Worm (Caenorhabditis elegans) whole organism, L4/young adult: ENCODE measurements around the gene alh-6.
A peak's percentile ranks its signal among the peaks of the same experiment; 100 is the strongest.

Experiments used
- W03F9.2 ChIP-seq: fragments of 150-350 bp; optimal IDR thresholded peaks from 2 replicates; lab custom pipeline; 2014; ENCODE audit warnings: missing biosample characterization, missing genetic modification characterization
- dao-5 ChIP-seq: sonication (generic microtip); optimal IDR thresholded peaks from 2 replicates; lab custom pipeline; 2016; ENCODE audit warnings: missing genotype, missing genetic modification characterization, moderate library complexity, missing compliant biosample characterization
- him-1 ChIP-seq: sonication (generic microtip); optimal IDR thresholded peaks from 2 replicates; lab custom pipeline; 2016; ENCODE audit warnings: missing genotype, missing genetic modification reagents, missing genetic modification characterization, missing compliant biosample characterization

The alh-6 gene

DNA sequence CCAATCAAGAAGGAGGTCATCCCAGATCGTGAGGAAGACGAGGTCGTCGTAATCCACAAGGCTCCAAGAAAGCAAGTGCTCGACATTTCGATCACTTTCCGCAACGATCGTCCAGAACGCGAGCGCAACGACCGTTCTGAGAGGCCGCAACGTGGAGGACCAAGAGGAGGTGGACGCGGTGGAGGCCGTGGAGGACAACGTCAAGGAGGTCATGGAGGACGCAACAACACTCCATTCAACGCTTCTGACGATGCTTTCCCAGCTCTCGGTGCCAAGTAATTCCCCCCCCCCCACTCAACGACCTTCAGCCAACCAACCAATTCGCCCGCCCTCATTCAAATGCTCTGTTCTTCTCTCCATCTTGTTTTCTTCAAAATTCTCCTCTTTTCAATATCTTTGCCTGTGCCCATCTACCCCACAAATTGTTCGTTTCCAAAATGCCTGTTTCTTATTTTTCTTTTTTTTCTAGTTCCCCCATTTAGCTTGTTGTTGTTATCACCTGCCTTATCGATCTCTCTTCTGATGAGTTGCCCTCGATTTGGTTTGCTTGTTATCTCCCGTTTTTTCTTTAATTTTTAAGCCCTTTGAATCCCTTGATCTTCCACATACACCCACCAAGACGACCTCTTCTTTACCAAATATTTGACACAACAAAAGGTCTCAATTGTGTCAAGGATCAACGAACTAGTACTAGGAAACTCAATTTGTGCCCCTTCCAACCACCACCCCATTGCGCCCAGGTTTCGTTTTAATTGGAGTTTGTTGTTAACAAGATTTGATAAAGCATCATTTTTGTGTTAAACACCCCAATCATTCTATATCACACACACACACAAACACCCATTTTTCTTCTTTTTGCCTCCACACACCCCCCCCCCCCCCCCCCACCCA is 12.6 kb upstream of the alh-6 start:
- TF ChIP-seq W03F9.2 (no peak), dao-5 (no peak), him-1 (tag; lab: Kevin White, UChicago) (no peak)

ce11 chrII:1320987-1321807 is 11.3 kb upstream of the alh-6 start, which contains the start of gene vig-1:
Gene vig-1, plus strand, starts transcription at chrII:1321037.
- TF ChIP-seq W03F9.2 = no peak
- no peak for TF ChIP-seq dao-5
- TF ChIP-seq him-1 (tag; lab: Kevin White, UChicago) = no peak

DNA sequence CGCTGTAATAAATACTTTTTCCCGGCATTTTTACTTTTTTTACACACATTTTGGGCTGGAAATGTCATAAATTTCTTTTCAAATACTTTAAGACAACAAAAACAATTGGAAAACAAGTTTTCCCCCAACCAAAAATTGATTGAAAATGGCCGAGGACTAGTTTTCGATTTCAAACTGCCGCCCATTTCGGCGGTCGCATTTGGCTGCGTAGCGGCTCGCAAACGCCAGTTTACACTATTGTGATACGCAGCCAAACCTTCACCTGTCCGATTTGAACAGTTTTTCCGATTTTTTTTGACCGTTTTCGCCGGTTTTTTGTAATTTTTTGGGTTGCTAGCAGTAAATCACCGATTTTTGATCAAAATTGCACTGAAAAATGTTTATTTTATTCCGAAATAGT is 10.5 kb upstream of the alh-6 start:
- TF ChIP-seq dao-5 (peak; percentile 10), W03F9.2 (peak; percentile 94), him-1 (tag; lab: Kevin White, UChicago) (peak; percentile 72)

DNA sequence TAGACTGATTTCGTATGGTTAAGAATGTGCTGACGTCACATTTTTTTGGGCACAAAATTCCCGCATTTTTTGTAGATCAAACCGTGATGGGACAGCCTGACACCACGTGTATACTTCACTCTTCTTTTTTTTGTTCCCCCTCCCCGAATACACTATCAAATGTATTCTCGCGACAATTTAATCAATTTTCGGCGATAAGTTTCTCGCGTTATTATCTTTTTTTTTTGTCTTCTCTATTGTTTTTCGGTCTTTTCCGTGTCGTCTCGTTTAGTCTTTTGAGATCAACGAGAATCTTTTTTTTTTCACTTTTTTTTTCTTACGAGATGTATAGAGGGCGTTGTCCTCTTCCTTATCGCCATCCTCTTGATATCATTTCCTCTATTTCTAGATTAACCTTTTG is 5.3 kb upstream of the alh-6 start:
- TF ChIP-seq dao-5 = no peak
- TF ChIP-seq him-1 (tag; lab: Kevin White, UChicago) = no peak
- no peak for TF ChIP-seq W03F9.2

ce11 chrII:1306550-1306949 is 3.4 kb downstream of the alh-6 start:
- peak; percentile 34 for TF ChIP-seq W03F9.2
- TF ChIP-seq him-1 (tag; lab: Kevin White, UChicago) = no peak

DNA sequence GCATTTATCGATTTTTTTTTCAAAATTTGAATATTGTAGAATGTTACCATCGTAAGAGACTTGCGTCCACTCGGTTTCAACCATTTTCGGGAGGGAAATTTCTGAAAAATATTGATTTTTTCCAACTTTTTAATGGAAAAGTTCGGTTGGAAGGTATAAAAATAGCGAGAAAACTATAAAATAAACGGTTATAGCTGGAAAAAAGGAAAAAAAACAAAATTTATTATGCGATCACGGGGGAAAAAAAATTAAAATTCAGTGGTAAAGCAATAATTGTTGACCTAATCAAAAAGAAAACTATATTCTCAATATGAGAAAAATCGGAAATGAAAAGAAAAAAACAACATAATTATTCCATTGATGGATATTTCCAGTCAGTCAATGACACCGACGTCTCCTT is 3.9 kb downstream of the alh-6 start, which contains the start of gene emc-2:
TSS of gene emc-2 (minus strand) at position 101 of the 400 bp plus-strand sequence.
- no peak for TF ChIP-seq him-1 (tag; lab: Kevin White, UChicago)
- no peak for TF ChIP-seq W03F9.2
- no peak for TF ChIP-seq dao-5

- no peak for TF ChIP-seq him-1 (tag; lab: Kevin White, UChicago)
- no peak for TF ChIP-seq W03F9.2
- no peak for TF ChIP-seq dao-5
These were observed 8.4 kb downstream of the alh-6 start, which contains the start of gene glb-31 for ce11 chrII:1301554-1301953. Gene glb-31, minus strand, starts transcription at chrII:1301654.

DNA sequence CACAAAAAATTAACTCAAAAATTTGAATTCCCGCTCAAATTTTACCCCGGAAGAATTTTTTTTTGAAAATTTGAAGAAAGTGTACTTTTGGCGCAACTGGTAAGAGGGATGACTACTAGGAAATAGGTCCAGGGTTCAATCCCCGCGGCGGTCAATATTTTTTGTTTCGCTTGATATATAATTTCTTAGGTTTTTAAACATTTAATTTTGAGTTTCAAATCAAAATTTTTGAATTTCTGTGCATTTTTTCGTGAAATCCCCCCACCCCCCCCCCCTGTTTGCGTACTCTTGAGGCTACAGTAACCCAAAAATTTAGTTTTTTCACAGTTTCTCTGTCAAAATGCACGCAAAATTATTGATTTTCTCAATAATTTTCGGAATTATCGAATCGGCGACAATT is 11.8 kb downstream of the alh-6 start, which contains the start of gene Y57G7A.1:
TSS of gene Y57G7A.1 (plus strand) at position 301 of the 400 bp plus-strand sequence.
- no peak for TF ChIP-seq W03F9.2
- no peak for TF ChIP-seq dao-5
- no peak for TF ChIP-seq him-1 (tag; lab: Kevin White, UChicago)

- TF ChIP-seq dao-5 = no peak
- no peak for TF ChIP-seq him-1 (tag; lab: Kevin White, UChicago)
- TF ChIP-seq W03F9.2 = no peak
These were observed 12.2 kb downstream of the alh-6 start for ce11 chrII:1297697-1298093.

ce11 chrII:1297044-1297696 is 12.8 kb downstream of the alh-6 start:
- TF ChIP-seq W03F9.2 (no peak), dao-5 (no peak), him-1 (tag; lab: Kevin White, UChicago) (no peak)

- TF ChIP-seq him-1 (tag; lab: Kevin White, UChicago) = no peak
- TF ChIP-seq dao-5 = no peak
- no peak for TF ChIP-seq W03F9.2
These were observed 14.2 kb downstream of the alh-6 start, which contains the start of gene Y57G7A.2 for ce11 chrII:1295776-1296175. Gene Y57G7A.2, plus strand, starts transcription at chrII:1296076.

DNA sequence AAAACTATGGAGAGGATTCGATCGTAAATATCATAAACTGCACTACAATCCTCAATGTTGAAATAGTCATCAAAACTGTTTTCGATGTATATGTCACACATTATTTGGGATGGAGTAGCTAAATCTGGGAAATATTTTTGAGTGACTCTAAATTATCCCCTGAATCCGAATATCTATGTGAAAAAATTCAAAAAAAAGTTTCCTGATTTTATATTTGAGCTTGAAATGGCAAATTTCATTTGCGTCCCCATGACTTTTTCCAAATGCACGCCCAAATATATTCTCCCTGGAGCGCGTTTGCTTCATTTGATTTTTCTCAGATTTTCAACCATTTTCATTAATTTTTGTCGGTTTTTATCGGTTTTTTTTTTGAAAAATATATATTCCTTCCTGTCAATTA is 16.8 kb downstream of the alh-6 start, which contains the start of gene srz-64:
TSS of gene srz-64 (minus strand) at position 101 of the 400 bp plus-strand sequence.
- TF ChIP-seq him-1 (tag; lab: Kevin White, UChicago) = no peak
- no peak for TF ChIP-seq dao-5
- no peak for TF ChIP-seq W03F9.2

ce11 chrII:1285514-1285913 is 24.4 kb downstream of the alh-6 start, which contains the start of the genes Y57G7A.6 and Y57G7A.3:
Gene Y57G7A.6, minus strand, starts transcription at chrII:1285614.
Gene Y57G7A.3, plus strand, starts transcription at chrII:1285782.
- TF ChIP-seq him-1 (tag; lab: Kevin White, UChicago) (no peak), dao-5 (no peak), W03F9.2 (no peak)

DNA sequence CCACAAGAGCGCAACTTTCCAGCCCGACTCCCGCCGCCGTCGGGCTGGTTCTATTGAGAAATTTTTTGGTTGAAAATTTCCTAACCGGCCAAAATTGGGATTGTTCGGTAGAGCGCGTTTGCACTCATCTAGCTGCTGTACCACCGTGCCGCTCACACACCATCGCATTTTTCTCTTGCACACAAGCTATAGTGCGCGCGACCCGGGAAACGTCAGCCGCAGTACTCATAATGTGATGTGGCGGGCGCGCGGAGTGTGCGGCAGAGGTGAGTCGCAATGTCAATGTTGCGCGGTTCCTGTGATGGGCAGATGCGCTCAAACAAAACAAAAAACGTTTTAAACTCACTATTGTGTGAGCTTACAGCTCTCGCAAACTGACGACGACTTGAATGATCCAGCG is 24.9 kb downstream of the alh-6 start:
- TF ChIP-seq dao-5 = no peak
- TF ChIP-seq W03F9.2 = no peak
- no peak for TF ChIP-seq him-1 (tag; lab: Kevin White, UChicago)
